Worm (Caenorhabditis elegans) whole organism, L3 larva: Measurements from ENCODE around the gene T09A5.4.

Experiments used
- ama-1 ChIP-seq: fragments of 150-350 bp; optimal IDR thresholded peaks from 2 replicates; lab custom pipeline; 2018
- egl-27 ChIP-seq: sonication (generic microtip); optimal IDR thresholded peaks from 4 replicates; lab custom pipeline; 2017; ENCODE audit warnings: missing biosample characterization, missing genetic modification reagents, missing genetic modification characterization
- elt-2 ChIP-seq: sonication (generic microtip); optimal IDR thresholded peaks from 2 replicates; lab custom pipeline; 2016; ENCODE audit warnings: missing genetic modification reagents, mild to moderate bottlenecking, missing genetic modification characterization, missing compliant biosample characterization
- fkh-10 ChIP-seq: sonication (generic microtip); optimal IDR thresholded peaks from 2 replicates; lab custom pipeline; 2017; ENCODE audit warnings: missing biosample characterization, missing genetic modification reagents, missing genetic modification characterization
- lin-15B ChIP-seq: fragments of 150-350 bp; optimal IDR thresholded peaks from 2 replicates; lab custom pipeline; 2014; ENCODE audit warnings: missing biosample characterization, missing genetic modification characterization
- mdl-1 ChIP-seq: fragments of 150-350 bp; optimal IDR thresholded peaks from 2 replicates; lab custom pipeline; 2014; ENCODE audit warnings: missing biosample characterization, missing genetic modification characterization
- nfya-1 ChIP-seq: sonication (generic microtip); optimal IDR thresholded peaks from 2 replicates; lab custom pipeline; 2017; ENCODE audit warnings: missing genetic modification characterization, mild to moderate bottlenecking, missing compliant biosample characterization, antibody characterized with exemption, moderate library complexity; ENCODE audit not compliant: insufficient read depth
- nhr-11 ChIP-seq: fragments of 150-350 bp; optimal IDR thresholded peaks from 2 replicates; lab custom pipeline; 2014; ENCODE audit warnings: missing biosample characterization, missing genetic modification characterization
- nhr-25 ChIP-seq: sonication (generic microtip); optimal IDR thresholded peaks from 2 replicates; lab custom pipeline; 2017; ENCODE audit warnings: missing biosample characterization, missing genetic modification characterization
- ztf-11 ChIP-seq: fragments of 150-350 bp; optimal IDR thresholded peaks from 2 replicates; lab custom pipeline; 2014; ENCODE audit warnings: missing biosample characterization, missing genetic modification characterization

- TF ChIP-seq nhr-11 (tag; lab: Kevin White, UChicago) (no peak), ztf-11 (no peak), mdl-1 (no peak), nfya-1 (no peak), egl-27 (tag; lab: Kevin White, UChicago) (no peak), fkh-10 (GFP tag; lab: Kevin White, UChicago) (no peak), lin-15B (tag; lab: Kevin White, UChicago) (no peak), ama-1 (lab: Kevin White, UChicago) (no peak), elt-2 (tag; lab: Kevin White, UChicago) (no peak), nhr-25 (no peak)
These were observed 10.7 kb upstream of the T09A5.4 start, which contains the start of gene cex-2 for ce11 chrII:7835314-7835713.
